Worm (Caenorhabditis elegans): ENCODE results near the gene K11G9.5.
A peak's percentile ranks its signal among the peaks of the same experiment; 100 is the strongest.

The K11G9.5 gene

ce11 chrV:6688392-6688791, at the start of gene K11G9.5:
Gene K11G9.5 (minus strand): TSS chrV:6688492.
- no peak for TF ChIP-seq ztf-25 (GFP tag; IDR thresholded peaks at IDR 0.05)
- no peak for TF ChIP-seq zfh-2 (GFP tag; conservative IDR thresholded peaks at IDR 0.05)
- no peak for TF ChIP-seq attf-3 (GFP tag; conservative IDR thresholded peaks at IDR 0.05)
- TF ChIP-seq lin-54 (GFP tag; optimal IDR thresholded peaks at IDR 0.05): no peak
- TF ChIP-seq nhr-80 (tag; optimal IDR thresholded peaks at IDR 0.05): no peak

- TF ChIP-seq cebp-1 (GFP tag; IDR thresholded peaks at IDR 0.05): no peak
- TF ChIP-seq cebp-1 (tag; optimal IDR thresholded peaks at IDR 0.05): peak; percentile 62
- no peak for TF ChIP-seq tbx-9 (tag; optimal IDR thresholded peaks at IDR 0.05; ENCODE audit: borderline replicate concordance)
These were observed 48.6 kb upstream of the K11G9.5 start for ce11 chrV:6736877-6737276.

- no peak for TF ChIP-seq madf-8 (GFP tag; conservative IDR thresholded peaks at IDR 0.05)
- TF ChIP-seq F52B5.7 (tag; optimal IDR thresholded peaks at IDR 0.05): no peak
- TF ChIP-seq ztf-28 (GFP tag; IDR thresholded peaks at IDR 0.05): no peak
- TF ChIP-seq lin-26 (GFP tag; IDR thresholded peaks at IDR 0.05): no peak
- no peak for TF ChIP-seq nhr-80 (tag; optimal IDR thresholded peaks at IDR 0.05)
- TF ChIP-seq ceh-91 (GFP tag; IDR thresholded peaks at IDR 0.05): no peak
- TF ChIP-seq ztf-3 (GFP tag; optimal IDR thresholded peaks at IDR 0.05): no peak
- no peak for TF ChIP-seq lin-54 (GFP tag; optimal IDR thresholded peaks at IDR 0.05)
- no peak for TF ChIP-seq nfya-2 (GFP tag; IDR thresholded peaks at IDR 0.05)
- TF ChIP-seq F55B11.4 (tag; optimal IDR thresholded peaks at IDR 0.05; ENCODE audit: borderline replicate concordance, insufficient read depth): no peak
- no peak for TF ChIP-seq fkh-3 (tag; optimal IDR thresholded peaks at IDR 0.05)
- no peak for TF ChIP-seq mxl-1 (tag; optimal IDR thresholded peaks at IDR 0.05)
- TF ChIP-seq F37B4.10 (GFP tag; IDR thresholded peaks at IDR 0.05): no peak
These were observed 47.8 kb upstream of the K11G9.5 start for ce11 chrV:6736108-6736507.

ce11 chrV:6732995-6733394, 44.7 kb upstream of the K11G9.5 start, which contains the start of gene grl-8:
Gene grl-8 (minus strand): TSS chrV:6733095.
- TF ChIP-seq let-607 (tag; optimal IDR thresholded peaks at IDR 0.05) (no peak), Y95B8A.8 (GFP tag; IDR thresholded peaks at IDR 0.05) (no peak), B0019.2 (GFP tag; conservative IDR thresholded peaks at IDR 0.05) (no peak), nhr-80 (tag; optimal IDR thresholded peaks at IDR 0.05) (no peak)

ce11 chrV:6731594-6731993, 43.3 kb upstream of the K11G9.5 start, which contains the start of gene grl-9:
Gene grl-9 (minus strand): TSS chrV:6731694.
- no peak for TF ChIP-seq nhr-179 (tag; optimal IDR thresholded peaks at IDR 0.05)
- no peak for TF ChIP-seq egl-18 (GFP tag; IDR thresholded peaks at IDR 0.05)
- TF ChIP-seq hmg-1.2 (GFP tag; IDR thresholded peaks at IDR 0.05): no peak
- TF ChIP-seq B0261.1 (tag; optimal IDR thresholded peaks at IDR 0.05): no peak
- no peak for TF ChIP-seq T07F8.4 (tag; optimal IDR thresholded peaks at IDR 0.05)
- no peak for TF ChIP-seq Y56A3A.18 (GFP tag; IDR thresholded peaks at IDR 0.05)
- no peak for TF ChIP-seq F37B4.10 (GFP tag; IDR thresholded peaks at IDR 0.05)
- TF ChIP-seq ztf-28 (GFP tag; IDR thresholded peaks at IDR 0.05): no peak
- TF ChIP-seq F57A8.1 (GFP tag; optimal IDR thresholded peaks at IDR 0.05): no peak

ce11 chrV:6727222-6727621, 38.9 kb upstream of the K11G9.5 start, which contains the start of gene ZC487.1:
Gene ZC487.1 (plus strand): TSS chrV:6727522.
- no peak for TF ChIP-seq K11D2.4 (GFP tag; IDR thresholded peaks at IDR 0.05)
- TF ChIP-seq ccch-3 (GFP tag; optimal IDR thresholded peaks at IDR 0.05): no peak
- TF ChIP-seq lsl-1 (GFP tag; optimal IDR thresholded peaks at IDR 0.05): no peak
- no peak for TF ChIP-seq hsf-1 (GFP tag; IDR thresholded peaks at IDR 0.05)
- TF ChIP-seq tlf-1 (GFP tag; optimal IDR thresholded peaks at IDR 0.05): no peak
- no peak for TF ChIP-seq C06A6.2 (GFP tag; conservative IDR thresholded peaks at IDR 0.05)
- TF ChIP-seq lin-26 (GFP tag; IDR thresholded peaks at IDR 0.05): no peak
- no peak for TF ChIP-seq die-1 (tag; optimal IDR thresholded peaks at IDR 0.05)
- no peak for TF ChIP-seq nhr-27 (tag; optimal IDR thresholded peaks at IDR 0.05)
